Worm (Caenorhabditis elegans) whole organism, L2 larva: Measurements from ENCODE around the gene aat-1.
A peak's percentile ranks its signal among the peaks of the same experiment; 100 is the strongest.

Source experiments
- C34F6.9 ChIP-seq: fragments of 150-350 bp; optimal IDR thresholded peaks from 2 replicates; lab custom pipeline; 2014; ENCODE audit warnings: missing biosample characterization, missing genetic modification characterization
- F13H6.1 ChIP-seq: sonication (generic microtip); optimal IDR thresholded peaks from 2 replicates; lab custom pipeline; 2016; ENCODE audit warnings: missing genetic modification characterization, missing compliant biosample characterization
- Y55F3AM.14 ChIP-seq: fragments of 200-800 bp; sonication (Bioruptor generic); optimal IDR thresholded peaks from 2 replicates; lab custom pipeline; 2018; ENCODE audit warnings: mild to moderate bottlenecking, missing genetic modification characterization, missing compliant biosample characterization
- ZK546.5 ChIP-seq: sonication (generic microtip); optimal IDR thresholded peaks from 2 replicates; lab custom pipeline; 2017; ENCODE audit warnings: missing biosample characterization, missing genetic modification characterization
- alr-1 ChIP-seq: fragments of 150-350 bp; optimal IDR thresholded peaks from 2 replicates; lab custom pipeline; 2014; ENCODE audit warnings: missing biosample characterization, missing genetic modification characterization
- aly-2 ChIP-seq: fragments of 150-350 bp; optimal IDR thresholded peaks from 2 replicates; lab custom pipeline; 2014; ENCODE audit warnings: missing biosample characterization, missing genetic modification characterization
- ama-1 ChIP-seq: fragments of 150-350 bp; optimal IDR thresholded peaks from 2 replicates; lab custom pipeline; 2018; ENCODE audit warnings: inconsistent platforms
- blmp-1 ChIP-seq: sonication (generic microtip); optimal IDR thresholded peaks from 2 replicates; lab custom pipeline; 2017; ENCODE audit warnings: missing genetic modification characterization, mild to moderate bottlenecking, missing compliant biosample characterization, antibody characterized with exemption, moderate library complexity; ENCODE audit not compliant: insufficient read depth
- ceh-82 ChIP-seq: fragments of 150-350 bp; optimal IDR thresholded peaks from 2 replicates; lab custom pipeline; 2014; ENCODE audit warnings: missing biosample characterization, missing genetic modification characterization
- crh-2 ChIP-seq: sonication (generic microtip); optimal IDR thresholded peaks from 2 replicates; lab custom pipeline; 2017; ENCODE audit warnings: missing biosample characterization, missing genetic modification characterization
- dmd-4 ChIP-seq: sonication (generic microtip); optimal IDR thresholded peaks from 2 replicates; lab custom pipeline; 2017; ENCODE audit warnings: missing biosample characterization, missing genetic modification characterization
- egl-27 ChIP-seq: sonication (generic microtip); optimal IDR thresholded peaks from 3 replicates; lab custom pipeline; 2017; ENCODE audit warnings: missing biosample characterization, missing genetic modification reagents, missing genetic modification characterization
- elt-1 ChIP-seq: fragments of 150-350 bp; optimal IDR thresholded peaks from 2 replicates; lab custom pipeline; 2014; ENCODE audit warnings: missing biosample characterization, missing genetic modification characterization
- fos-1 ChIP-seq: fragments of 150-350 bp; optimal IDR thresholded peaks from 2 replicates; lab custom pipeline; 2014; ENCODE audit warnings: missing biosample characterization, missing genetic modification characterization
- gmeb-1 ChIP-seq: fragments of 150-350 bp; optimal IDR thresholded peaks from 2 replicates; lab custom pipeline; 2014; ENCODE audit warnings: missing biosample characterization, missing genetic modification characterization
- lin-39 ChIP-seq: fragments of 150-350 bp; optimal IDR thresholded peaks from 2 replicates; lab custom pipeline; 2014; ENCODE audit warnings: missing biosample characterization, missing genetic modification reagents, missing genetic modification characterization
- lsy-2 ChIP-seq, 2 experiments: fragments of 150-350 bp in 1 of 2; sonication (generic microtip) in 1 of 2; optimal IDR thresholded peaks; 2 replicates each; lab custom pipeline; 2014 to 2017; ENCODE audit warnings: missing biosample characterization in 2 of 2, missing genetic modification characterization in 2 of 2
- mab-5 ChIP-seq: fragments of 150-350 bp; optimal IDR thresholded peaks from 2 replicates; lab custom pipeline; 2014; ENCODE audit warnings: missing biosample characterization, missing genetic modification characterization
- mbf-1 ChIP-seq: sonication (generic microtip); optimal IDR thresholded peaks from 2 replicates; lab custom pipeline; 2017; ENCODE audit warnings: missing biosample characterization, missing genetic modification characterization
- mdl-1 ChIP-seq, 2 experiments: fragments of 150-350 bp in 1 of 2; sonication (generic microtip) in 1 of 2; optimal IDR thresholded peaks; 2 replicates each; lab custom pipeline; 2017; ENCODE audit warnings: missing biosample characterization in 2 of 2, missing genetic modification characterization in 2 of 2
- nhr-10 ChIP-seq: sonication (generic microtip); optimal IDR thresholded peaks from 2 replicates; lab custom pipeline; 2017; ENCODE audit warnings: missing biosample characterization, missing genetic modification characterization
- nhr-11 ChIP-seq: fragments of 150-350 bp; optimal IDR thresholded peaks from 2 replicates; lab custom pipeline; 2014; ENCODE audit warnings: missing biosample characterization, missing genetic modification characterization
- nhr-129 ChIP-seq: fragments of 150-350 bp; optimal IDR thresholded peaks from 2 replicates; lab custom pipeline; 2014; ENCODE audit warnings: missing biosample characterization, missing genetic modification characterization
- nhr-21 ChIP-seq: fragments of 150-350 bp; optimal IDR thresholded peaks from 2 replicates; lab custom pipeline; 2014; ENCODE audit warnings: missing biosample characterization, missing genetic modification characterization
- nhr-23 ChIP-seq: fragments of 150-350 bp; optimal IDR thresholded peaks from 2 replicates; lab custom pipeline; 2014; ENCODE audit warnings: missing biosample characterization, missing genetic modification reagents, missing genetic modification characterization
- nhr-237 ChIP-seq: fragments of 150-350 bp; optimal IDR thresholded peaks from 2 replicates; lab custom pipeline; 2014; ENCODE audit warnings: missing biosample characterization, missing genetic modification characterization
- nhr-6 ChIP-seq: fragments of 150-350 bp; optimal IDR thresholded peaks from 2 replicates; lab custom pipeline; 2014; ENCODE audit warnings: missing biosample characterization, missing genetic modification characterization
- peb-1 ChIP-seq: fragments of 150-350 bp; optimal IDR thresholded peaks from 2 replicates; lab custom pipeline; 2014; ENCODE audit warnings: missing biosample characterization, missing genetic modification characterization
- sem-4 ChIP-seq: fragments of 150-350 bp; optimal IDR thresholded peaks from 2 replicates; lab custom pipeline; 2014; ENCODE audit warnings: missing biosample characterization, missing genetic modification reagents, missing genetic modification characterization
- skn-1 ChIP-seq: sonication (generic microtip); optimal IDR thresholded peaks from 2 replicates; lab custom pipeline; 2017; ENCODE audit warnings: missing biosample characterization, missing genetic modification characterization
- sma-3 ChIP-seq: sonication (generic microtip); optimal IDR thresholded peaks from 2 replicates; lab custom pipeline; 2016; ENCODE audit warnings: missing genetic modification reagents, missing genetic modification characterization, missing compliant biosample characterization
- sma-9 ChIP-seq, 2 experiments: fragments of 150-350 bp in 1 of 2; sonication (generic microtip) in 1 of 2; optimal IDR thresholded peaks; 2 replicates each; lab custom pipeline; 2014 to 2016; ENCODE audit warnings: missing genetic modification characterization in 2 of 2, mild to moderate bottlenecking in 1 of 2, missing biosample characterization in 1 of 2, missing compliant biosample characterization in 1 of 2, missing genetic modification reagents in 1 of 2, moderate library complexity in 1 of 2
- snpc-4 ChIP-seq: fragments of 150-350 bp; optimal IDR thresholded peaks from 2 replicates; lab custom pipeline; 2014; ENCODE audit warnings: missing biosample characterization, missing genetic modification characterization
- unc-39 ChIP-seq: fragments of 150-350 bp; optimal IDR thresholded peaks from 2 replicates; lab custom pipeline; 2014; ENCODE audit warnings: missing biosample characterization, missing genetic modification characterization
- unc-55 ChIP-seq: fragments of 150-350 bp; sonication (generic microtip); optimal IDR thresholded peaks from 3 replicates; lab custom pipeline; 2014; ENCODE audit warnings: missing biosample characterization, missing genetic modification reagents, missing genetic modification characterization
- zag-1 ChIP-seq: fragments of 150-350 bp; optimal IDR thresholded peaks from 2 replicates; lab custom pipeline; 2014; ENCODE audit warnings: missing biosample characterization, missing genetic modification characterization
- ztf-1 ChIP-seq: fragments of 200-800 bp; sonication (Bioruptor generic); conservative IDR thresholded peaks from 2 replicates; pipeline ENCODE4 v1.3.6; 2022; ENCODE audit warnings: missing genetic modification characterization, missing compliant biosample characterization
- ztf-11 ChIP-seq: sonication (generic microtip); optimal IDR thresholded peaks from 2 replicates; lab custom pipeline; 2017; ENCODE audit warnings: missing biosample characterization, missing genetic modification characterization

aat-1 gene

DNA sequence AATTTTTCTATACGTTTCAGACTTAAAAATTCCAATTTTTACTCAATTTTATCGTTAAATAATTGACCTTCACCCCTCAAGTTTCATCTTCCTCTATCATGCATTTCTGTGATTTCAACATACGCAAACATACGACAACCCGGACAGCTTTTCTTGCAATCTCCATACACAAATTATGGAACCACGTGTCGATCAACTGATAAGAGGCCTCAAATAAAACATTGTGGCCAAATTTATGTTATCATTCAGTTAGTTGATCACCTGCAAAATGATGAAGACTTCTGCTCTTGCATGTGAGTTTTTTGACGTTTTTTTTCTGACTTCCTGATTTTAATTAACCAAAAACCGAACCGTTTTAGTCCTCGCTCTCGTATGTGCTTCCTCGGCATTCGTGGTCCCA is 8.0 kb downstream of the aat-1 start, which contains the start of gene spp-18:
spp-18 (plus strand) TSS at position 257 of the 400 bp plus-strand sequence.
- TF ChIP-seq skn-1 (tag; lab: Kevin White, UChicago) (no peak), Y55F3AM.14 (no peak), aly-2 (no peak), mdl-1 (tag; optimal IDR thresholded peaks at IDR 0.05; lab: Kevin White, UChicago) (peak in 1 of 2 experiments; percentile 21), nhr-6 (no peak), crh-2 (peak; percentile 60), fos-1 (tag; lab: Kevin White, UChicago) (peak; percentile 66), egl-27 (tag; lab: Kevin White, UChicago) (no peak), mbf-1 (no peak), nhr-129 (no peak), alr-1 (no peak), blmp-1 (tag; lab: Kevin White, UChicago) (no peak), F13H6.1 (tag; lab: Kevin White, UChicago) (no peak), sma-9 (GFP tag; optimal IDR thresholded peaks at IDR 0.05; lab: Kevin White, UChicago) (peak; percentile 63), sma-9 (tag; optimal IDR thresholded peaks at IDR 0.05; lab: Kevin White, UChicago) (no peak), ztf-1 (no peak), sem-4 (tag; lab: Kevin White, UChicago) (no peak), gmeb-1 (tag; lab: Kevin White, UChicago) (peak; percentile 32), unc-55 (GFP tag; lab: Kevin White, UChicago) (no peak), nhr-11 (tag; lab: Kevin White, UChicago) (no peak), ama-1 (lab: Kevin White, UChicago) (no peak), dmd-4 (tag; lab: Kevin White, UChicago) (no peak)
- TF ChIP-seq, all 48 proteins: peak for 5

DNA sequence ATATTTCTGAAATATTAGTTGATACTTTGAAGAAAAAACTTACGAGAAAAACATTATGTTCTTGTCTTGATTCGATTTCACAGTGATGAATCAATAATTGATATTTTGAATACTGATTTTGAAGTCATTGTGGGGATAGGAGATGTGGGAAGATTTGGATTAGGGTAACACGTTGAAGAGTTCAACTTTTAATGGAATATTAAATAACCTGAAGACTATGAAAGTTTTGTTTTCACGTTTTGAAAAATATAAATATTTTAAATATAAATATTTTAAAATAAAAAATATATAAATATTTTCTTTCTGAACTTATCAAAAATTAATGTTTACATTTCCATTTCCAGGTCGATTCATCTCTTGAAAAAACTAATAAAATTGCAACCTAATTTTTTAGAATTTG is 9.1 kb downstream of the aat-1 start, which contains the start of gene pei-1:
pei-1 (minus strand) TSS at position 101 of the 400 bp plus-strand sequence.
- TF ChIP-seq sma-9 (GFP tag; optimal IDR thresholded peaks at IDR 0.05; lab: Kevin White, UChicago), result no peak
- no peak for TF ChIP-seq sma-9 (tag; optimal IDR thresholded peaks at IDR 0.05; lab: Kevin White, UChicago)
- TF ChIP-seq peb-1 (tag; lab: Kevin White, UChicago), result no peak
- no peak for TF ChIP-seq blmp-1 (tag; lab: Kevin White, UChicago)
- TF ChIP-seq sem-4 (tag; lab: Kevin White, UChicago), result no peak
- TF ChIP-seq ZK546.5 (tag; lab: Kevin White, UChicago), result no peak
- no peak for TF ChIP-seq nhr-21 (tag; lab: Kevin White, UChicago)
- no peak for TF ChIP-seq sma-3
- no peak for TF ChIP-seq nhr-23
- TF ChIP-seq alr-1, result no peak
- TF ChIP-seq mab-5 (tag; lab: Kevin White, UChicago), result no peak
- TF ChIP-seq nhr-237 (tag; lab: Kevin White, UChicago), result no peak
- no peak for TF ChIP-seq snpc-4 (tag; lab: Kevin White, UChicago)
- no peak for TF ChIP-seq nhr-11 (tag; lab: Kevin White, UChicago)
- no peak for TF ChIP-seq F13H6.1 (tag; lab: Kevin White, UChicago)
- no peak for TF ChIP-seq skn-1 (tag; lab: Kevin White, UChicago)
- no peak for TF ChIP-seq C34F6.9
- TF ChIP-seq ceh-82 (tag; lab: Kevin White, UChicago), result no peak
- no peak for TF ChIP-seq elt-1 (tag; lab: Kevin White, UChicago)
- no peak for TF ChIP-seq nhr-6
- no peak for TF ChIP-seq zag-1 (tag; lab: Kevin White, UChicago)
- TF ChIP-seq, all 48 proteins: peak for 0

DNA sequence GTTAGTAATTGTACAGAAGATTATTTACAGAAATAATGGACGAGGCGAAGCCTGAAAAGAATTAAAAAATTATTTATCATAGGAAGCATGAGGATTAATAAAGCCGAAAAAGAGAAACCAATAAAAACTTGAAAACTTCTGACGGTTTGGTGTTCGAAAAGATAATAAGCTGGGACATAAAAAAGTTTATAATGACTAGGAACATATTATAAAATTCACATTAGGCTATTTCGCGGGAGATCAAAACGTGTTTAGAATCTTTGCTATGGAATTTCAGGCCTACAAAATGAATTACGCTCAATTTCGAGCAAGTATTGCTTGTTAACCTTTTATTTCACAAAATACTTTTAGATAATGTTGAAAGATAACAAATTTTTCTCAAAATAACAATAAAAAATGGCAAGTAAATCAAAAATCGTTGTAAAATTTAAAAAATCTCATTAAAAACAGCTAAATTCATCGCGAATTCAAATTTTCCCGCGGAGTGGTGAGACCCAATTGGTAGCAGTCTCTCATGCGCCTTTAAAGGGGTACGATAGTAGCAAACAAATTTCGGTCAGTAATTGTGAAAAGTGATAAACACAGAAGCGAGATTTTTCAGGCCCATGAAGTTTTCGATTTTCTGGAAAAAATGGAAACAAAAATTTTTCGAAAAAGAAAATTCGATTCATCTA is 12.6 kb downstream of the aat-1 start, which contains the start of gene trcs-1:
trcs-1 (minus strand) TSS at position 51 of the 674 bp plus-strand sequence.
- TF ChIP-seq nhr-10 (tag; lab: Kevin White, UChicago) (no peak), unc-39 (tag; lab: Kevin White, UChicago) (no peak), nhr-23 (no peak), elt-1 (tag; lab: Kevin White, UChicago) (no peak), zag-1 (tag; lab: Kevin White, UChicago) (no peak), lsy-2 (tag; optimal IDR thresholded peaks at IDR 0.05; lab: Kevin White, UChicago) (no peak)

DNA sequence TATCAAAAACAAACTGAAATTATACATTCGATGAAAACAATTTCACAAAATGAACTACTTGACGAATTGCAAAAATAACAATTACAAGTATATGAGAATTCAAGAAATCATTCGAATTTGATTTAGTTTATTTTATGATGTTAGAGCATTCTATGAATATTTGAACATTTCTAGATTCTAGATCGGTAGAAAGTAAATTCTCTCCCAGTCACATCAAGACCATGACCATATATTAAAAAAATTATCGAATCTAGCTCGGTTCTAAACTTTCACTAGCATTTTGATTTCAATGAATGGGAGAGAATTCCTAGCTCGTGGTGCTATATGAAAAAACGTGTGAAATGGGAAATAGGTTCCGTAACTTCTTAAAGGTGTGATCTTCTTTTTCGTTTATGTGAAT is 17.1 kb downstream of the aat-1 start:
- no peak for TF ChIP-seq snpc-4 (tag; lab: Kevin White, UChicago)
- TF ChIP-seq skn-1 (tag; lab: Kevin White, UChicago), result no peak
- no peak for TF ChIP-seq dmd-4 (tag; lab: Kevin White, UChicago)
- TF ChIP-seq egl-27 (tag; lab: Kevin White, UChicago), result no peak
- no peak for TF ChIP-seq peb-1 (tag; lab: Kevin White, UChicago)
- TF ChIP-seq ztf-11, result no peak
- TF ChIP-seq fos-1 (tag; lab: Kevin White, UChicago), result no peak
- no peak for TF ChIP-seq aly-2
- TF ChIP-seq ztf-1, result no peak
- TF ChIP-seq gmeb-1 (tag; lab: Kevin White, UChicago), result no peak
- no peak for TF ChIP-seq lin-39 (tag; lab: Kevin White, UChicago)
- TF ChIP-seq mdl-1 (tag; optimal IDR thresholded peaks at IDR 0.05; lab: Kevin White, UChicago), result no peak
